Worm (Caenorhabditis elegans) whole organism, mixed stage, embryonic: Measurements from ENCODE around the gene Y38E10A.17.

Experiments used
- ceh-83 ChIP-seq: fragments of 200-800 bp; sonication (Bioruptor generic); optimal IDR thresholded peaks from 2 replicates; lab custom pipeline; 2018; ENCODE audit warnings: mild to moderate bottlenecking, missing genetic modification characterization, missing compliant biosample characterization
- elt-1 ChIP-seq: sonication (generic microtip); optimal IDR thresholded peaks from 2 replicates; lab custom pipeline; 2017; ENCODE audit warnings: missing genetic modification characterization, mild to moderate bottlenecking, missing compliant biosample characterization, antibody characterized with exemption, moderate library complexity, borderline replicate concordance; ENCODE audit not compliant: insufficient read depth
- nhr-76 ChIP-seq: sonication (generic microtip); optimal IDR thresholded peaks from 2 replicates; lab custom pipeline; 2017; ENCODE audit warnings: missing biosample characterization, missing genetic modification characterization
- unc-39 ChIP-seq: fragments of 150-350 bp; optimal IDR thresholded peaks from 2 replicates; lab custom pipeline; 2014; ENCODE audit warnings: missing biosample characterization, missing genetic modification characterization

- TF ChIP-seq elt-1 (no peak), unc-39 (tag; lab: Kevin White, UChicago) (no peak), ceh-83 (GFP tag; lab: Kevin White, UChicago) (no peak), nhr-76 (tag; lab: Kevin White, UChicago) (no peak)
Observed at ce11 chrII:12669882-12670281, 35.3 kb upstream of the Y38E10A.17 start.
